Worm (Caenorhabditis elegans) whole organism, mixed stage, embryonic: ENCODE results near the gene B0273.1.

Source experiments
- M03D4.4 ChIP-seq: sonication (generic microtip); optimal IDR thresholded peaks from 2 replicates; lab custom pipeline; 2017; ENCODE audit warnings: mild to moderate bottlenecking, missing genetic modification characterization, missing compliant biosample characterization
- bed-3 ChIP-seq: fragments of 200-800 bp; sonication (Bioruptor generic); optimal IDR thresholded peaks from 3 replicates; lab custom pipeline; 2018; ENCODE audit warnings: mild to moderate bottlenecking, missing genetic modification characterization, moderate library complexity, missing compliant biosample characterization
- blmp-1 ChIP-seq: fragments of 150-350 bp; optimal IDR thresholded peaks from 2 replicates; lab custom pipeline; 2014; ENCODE audit warnings: missing biosample characterization, missing genetic modification characterization
- ceh-39 ChIP-seq: fragments of 150-350 bp; optimal IDR thresholded peaks from 2 replicates; lab custom pipeline; 2014; ENCODE audit warnings: missing biosample characterization, missing genetic modification characterization
- ces-1 ChIP-seq: fragments of 150-350 bp; optimal IDR thresholded peaks from 2 replicates; lab custom pipeline; 2014; ENCODE audit warnings: missing biosample characterization, missing genetic modification reagents, missing genetic modification characterization
- cnd-1 ChIP-seq: fragments of 200-800 bp; sonication (Bioruptor generic); optimal IDR thresholded peaks from 2 replicates; lab custom pipeline; 2018; ENCODE audit warnings: mild to moderate bottlenecking, missing genetic modification characterization, missing compliant biosample characterization
- elt-1 ChIP-seq: sonication (generic microtip); optimal IDR thresholded peaks from 2 replicates; lab custom pipeline; 2017; ENCODE audit warnings: missing genetic modification characterization, mild to moderate bottlenecking, missing compliant biosample characterization, antibody characterized with exemption, moderate library complexity, borderline replicate concordance; ENCODE audit not compliant: insufficient read depth
- elt-3 ChIP-seq: fragments of 150-350 bp; optimal IDR thresholded peaks from 2 replicates; lab custom pipeline; 2014; ENCODE audit warnings: missing biosample characterization, missing genetic modification characterization
- flh-1 ChIP-seq: fragments of 200-800 bp; sonication (Bioruptor generic); optimal IDR thresholded peaks from 2 replicates; lab custom pipeline; 2018; ENCODE audit warnings: mild to moderate bottlenecking, missing genetic modification characterization, moderate library complexity, missing compliant biosample characterization
- ham-2 ChIP-seq: fragments of 200-800 bp; sonication (Bioruptor generic); optimal IDR thresholded peaks from 2 replicates; lab custom pipeline; 2018; ENCODE audit warnings: mild to moderate bottlenecking, missing genetic modification characterization, missing compliant biosample characterization
- hlh-1 ChIP-seq: fragments of 150-350 bp; optimal IDR thresholded peaks from 2 replicates; lab custom pipeline; 2014; ENCODE audit warnings: missing biosample characterization, missing genetic modification reagents, missing genetic modification characterization
- lin-13 ChIP-seq: fragments of 150-350 bp; optimal IDR thresholded peaks from 2 replicates; lab custom pipeline; 2014; ENCODE audit warnings: missing biosample characterization, missing genetic modification characterization
- lsy-2 ChIP-seq: fragments of 150-350 bp; optimal IDR thresholded peaks from 2 replicates; lab custom pipeline; 2014; ENCODE audit warnings: missing biosample characterization, missing genetic modification characterization
- mab-5 ChIP-seq: fragments of 150-350 bp; optimal IDR thresholded peaks from 2 replicates; lab custom pipeline; 2014; ENCODE audit warnings: missing biosample characterization, missing genetic modification characterization
- mep-1 ChIP-seq: fragments of 150-350 bp; optimal IDR thresholded peaks from 2 replicates; lab custom pipeline; 2017; ENCODE audit warnings: missing biosample characterization, missing genetic modification reagents, missing genetic modification characterization, inconsistent platforms
- mls-2 ChIP-seq: sonication (generic microtip); optimal IDR thresholded peaks from 2 replicates; lab custom pipeline; 2016; ENCODE audit warnings: mild to moderate bottlenecking, missing genetic modification characterization, moderate library complexity, missing compliant biosample characterization
- nhr-2 ChIP-seq: fragments of 150-350 bp; optimal IDR thresholded peaks from 2 replicates; lab custom pipeline; 2014; ENCODE audit warnings: missing biosample characterization, missing genetic modification characterization
- nhr-237 ChIP-seq: fragments of 150-350 bp; optimal IDR thresholded peaks from 2 replicates; lab custom pipeline; 2014; ENCODE audit warnings: missing biosample characterization, missing genetic modification characterization
- nhr-28 ChIP-seq: fragments of 150-350 bp; optimal IDR thresholded peaks from 2 replicates; lab custom pipeline; 2014; ENCODE audit warnings: missing biosample characterization, missing genetic modification characterization
- pha-4 ChIP-seq: fragments of 150-350 bp; optimal IDR thresholded peaks from 2 replicates; lab custom pipeline; 2018; ENCODE audit warnings: missing biosample characterization, missing genetic modification reagents, missing genetic modification characterization
- sem-2 ChIP-seq: fragments of 200-800 bp; sonication (Bioruptor generic); optimal IDR thresholded peaks from 2 replicates; lab custom pipeline; 2018; ENCODE audit warnings: mild to moderate bottlenecking, missing genetic modification characterization, missing compliant biosample characterization
- sptf-1 ChIP-seq: sonication (generic microtip); optimal IDR thresholded peaks from 2 replicates; lab custom pipeline; 2017; ENCODE audit warnings: mild to moderate bottlenecking, missing genetic modification characterization, moderate library complexity, missing compliant biosample characterization
- tbx-8 ChIP-seq: fragments of 200-800 bp; sonication (Bioruptor generic); optimal IDR thresholded peaks from 2 replicates; lab custom pipeline; 2018; ENCODE audit warnings: mild to moderate bottlenecking, missing genetic modification characterization, moderate library complexity, missing compliant biosample characterization
- unc-120 ChIP-seq: sonication (generic microtip); optimal IDR thresholded peaks from 2 replicates; lab custom pipeline; 2017; ENCODE audit warnings: missing genetic modification characterization, missing compliant biosample characterization; ENCODE audit not compliant: poor library complexity, severe bottlenecking
- unc-39 ChIP-seq: fragments of 150-350 bp; optimal IDR thresholded peaks from 2 replicates; lab custom pipeline; 2014; ENCODE audit warnings: missing biosample characterization, missing genetic modification characterization
- unc-62 ChIP-seq: fragments of 150-350 bp; optimal IDR thresholded peaks from 2 replicates; lab custom pipeline; 2014; ENCODE audit warnings: missing biosample characterization, missing genetic modification reagents, missing genetic modification characterization
- zip-8 ChIP-seq: fragments of 150-350 bp; optimal IDR thresholded peaks from 2 replicates; lab custom pipeline; 2014; ENCODE audit warnings: missing biosample characterization, missing genetic modification characterization
- ztf-11 ChIP-seq: fragments of 150-350 bp; optimal IDR thresholded peaks from 2 replicates; lab custom pipeline; 2014; ENCODE audit warnings: missing biosample characterization, missing genetic modification characterization

Gene B0273.1

DNA sequence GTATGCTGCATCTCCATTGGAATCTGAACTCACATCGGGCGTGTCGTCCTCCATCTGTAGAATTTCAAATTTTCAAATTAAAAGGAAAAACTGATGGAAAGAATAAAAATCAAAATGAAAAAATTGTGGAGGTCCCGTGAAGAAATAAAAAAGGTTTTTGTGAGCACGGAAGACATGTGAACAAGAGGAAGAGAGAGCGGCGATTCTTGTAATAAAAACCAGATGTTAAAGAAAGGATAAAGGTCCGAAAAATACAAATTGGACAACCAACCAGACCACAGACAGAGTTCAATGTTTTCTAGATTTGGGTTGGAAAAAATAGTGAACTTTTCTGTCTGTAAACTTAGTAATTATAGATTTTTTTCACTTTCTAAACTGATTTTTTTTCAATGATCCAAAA, 34.5 kb downstream of the B0273.1 start, which contains the start of gene unc-5:
TSS of gene unc-5 (minus strand) at position 54 of the 400 bp plus-strand sequence.
- TF ChIP-seq pha-4 (tag; lab: Kevin White, UChicago) (no peak), cnd-1 (tag; lab: Kevin White, UChicago) (no peak), nhr-2 (tag; lab: Kevin White, UChicago) (no peak), mep-1 (tag; lab: Kevin White, UChicago) (no peak), nhr-237 (no peak)

DNA sequence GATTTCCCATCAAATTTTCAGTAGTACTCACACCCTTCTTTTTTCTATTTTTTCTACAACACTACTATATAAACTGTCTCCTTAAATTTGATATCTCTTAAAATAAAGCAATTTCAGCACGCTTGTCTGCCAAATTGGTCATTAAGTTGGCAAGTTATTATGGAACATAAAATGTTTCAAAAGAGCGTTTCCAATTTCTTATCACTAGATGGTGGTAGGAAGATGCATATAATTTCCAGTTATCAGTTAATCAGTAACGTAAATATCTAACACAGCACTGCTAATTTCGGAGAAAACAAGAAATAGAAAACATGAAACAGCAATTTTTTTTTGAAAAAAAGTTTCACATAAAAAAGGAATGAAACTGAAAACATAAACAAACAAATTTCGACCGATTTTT, 37.2 kb downstream of the B0273.1 start:
- TF ChIP-seq ces-1 (GFP tag; lab: Kevin White, UChicago) (peak; percentile 4), ztf-11 (no peak), elt-1 (tag; lab: Kevin White, UChicago) (no peak), blmp-1 (tag; lab: Kevin White, UChicago) (no peak)

DNA sequence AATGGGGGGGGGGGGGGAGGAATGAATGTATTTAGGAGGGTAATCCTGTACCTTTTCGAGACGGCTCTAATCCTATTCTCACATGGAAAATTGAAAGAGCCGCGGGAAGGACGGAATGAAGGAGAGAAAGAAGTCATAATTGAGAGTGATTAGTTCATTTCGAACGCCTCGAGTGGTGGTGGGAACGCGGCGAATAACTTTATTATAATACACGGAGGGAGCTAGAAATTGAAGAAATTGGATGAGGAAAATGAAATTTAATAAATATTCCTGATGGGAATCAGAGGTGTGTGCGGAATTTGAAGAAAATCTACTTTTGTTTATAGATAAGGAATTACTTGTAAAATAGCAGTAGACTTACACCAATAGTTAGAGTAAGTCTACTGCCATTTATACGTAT, 39.8 kb downstream of the B0273.1 start:
- TF ChIP-seq nhr-2 (tag; lab: Kevin White, UChicago) (no peak), ces-1 (GFP tag; lab: Kevin White, UChicago) (peak; percentile 93)
- TF ChIP-seq, all 35 proteins: peak for 1

DNA sequence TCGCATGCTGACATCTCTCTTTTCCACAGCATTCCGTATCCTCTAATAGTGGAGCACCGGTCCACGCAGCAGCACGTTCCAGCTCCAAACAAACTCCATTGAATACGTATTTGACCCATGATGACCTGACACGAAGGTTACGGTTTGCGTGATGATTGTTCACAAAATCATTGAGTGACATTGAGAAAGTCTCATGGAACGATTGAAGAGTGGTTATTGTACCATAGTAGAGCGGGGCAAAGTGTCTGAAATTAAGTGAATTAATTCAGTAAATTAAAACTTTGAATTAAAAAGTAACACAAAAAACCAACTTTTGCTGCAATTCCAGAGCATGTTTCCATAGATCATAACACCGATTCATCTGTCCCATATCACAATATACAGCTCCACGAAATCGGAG, 40.8 kb downstream of the B0273.1 start:
- TF ChIP-seq M03D4.4 (tag; lab: Kevin White, UChicago) (no peak), unc-62 (GFP tag; lab: Kevin White, UChicago) (no peak), sptf-1 (tag; lab: Kevin White, UChicago) (no peak), zip-8 (no peak), ham-2 (GFP tag; lab: Kevin White, UChicago) (no peak), mab-5 (no peak), mls-2 (tag; lab: Kevin White, UChicago) (no peak), tbx-8 (no peak), nhr-237 (no peak), bed-3 (GFP tag; lab: Kevin White, UChicago) (no peak), sem-2 (no peak), elt-1 (tag; lab: Kevin White, UChicago) (no peak), elt-3 (tag; lab: Kevin White, UChicago) (no peak), lin-13 (tag; lab: Kevin White, UChicago) (no peak)
- TF ChIP-seq, all 35 proteins: peak for 0

DNA sequence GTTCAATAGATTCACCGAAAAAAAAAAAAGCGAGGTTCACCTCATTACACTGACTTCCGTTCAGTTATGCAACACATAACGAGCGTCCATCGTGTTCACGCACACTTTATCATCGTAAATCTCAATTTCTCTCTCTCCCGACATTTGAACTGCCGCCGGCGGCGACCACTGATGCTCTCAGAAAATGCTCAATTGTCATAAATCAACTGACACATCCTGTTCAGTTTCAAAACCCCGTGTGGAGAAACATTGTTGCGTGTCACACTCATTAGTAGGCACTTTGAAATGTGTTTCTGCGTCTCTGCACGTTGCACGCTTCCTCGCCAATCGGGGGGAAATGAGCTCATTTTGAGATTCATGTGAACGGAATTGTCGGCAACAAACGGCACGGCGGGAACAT, 42.0 kb downstream of the B0273.1 start:
- TF ChIP-seq ceh-39 (tag; lab: Kevin White, UChicago) (no peak), bed-3 (GFP tag; lab: Kevin White, UChicago) (no peak), mls-2 (tag; lab: Kevin White, UChicago) (peak; percentile 44), nhr-28 (no peak), flh-1 (GFP tag; lab: Kevin White, UChicago) (no peak), zip-8 (no peak), hlh-1 (tag; lab: Kevin White, UChicago) (peak; percentile 11), mab-5 (peak; percentile 78), cnd-1 (tag; lab: Kevin White, UChicago) (no peak), mep-1 (tag; lab: Kevin White, UChicago) (no peak), unc-39 (tag; lab: Kevin White, UChicago) (no peak), ztf-11 (no peak), lsy-2 (tag; lab: Kevin White, UChicago) (no peak), unc-62 (GFP tag; lab: Kevin White, UChicago) (peak; percentile 95), blmp-1 (tag; lab: Kevin White, UChicago) (no peak), ces-1 (GFP tag; lab: Kevin White, UChicago) (peak; percentile 47), unc-120 (tag; lab: Kevin White, UChicago) (peak; percentile 24), nhr-2 (tag; lab: Kevin White, UChicago) (no peak), elt-3 (tag; lab: Kevin White, UChicago) (no peak), lin-13 (tag; lab: Kevin White, UChicago) (no peak), nhr-237 (no peak)

DNA sequence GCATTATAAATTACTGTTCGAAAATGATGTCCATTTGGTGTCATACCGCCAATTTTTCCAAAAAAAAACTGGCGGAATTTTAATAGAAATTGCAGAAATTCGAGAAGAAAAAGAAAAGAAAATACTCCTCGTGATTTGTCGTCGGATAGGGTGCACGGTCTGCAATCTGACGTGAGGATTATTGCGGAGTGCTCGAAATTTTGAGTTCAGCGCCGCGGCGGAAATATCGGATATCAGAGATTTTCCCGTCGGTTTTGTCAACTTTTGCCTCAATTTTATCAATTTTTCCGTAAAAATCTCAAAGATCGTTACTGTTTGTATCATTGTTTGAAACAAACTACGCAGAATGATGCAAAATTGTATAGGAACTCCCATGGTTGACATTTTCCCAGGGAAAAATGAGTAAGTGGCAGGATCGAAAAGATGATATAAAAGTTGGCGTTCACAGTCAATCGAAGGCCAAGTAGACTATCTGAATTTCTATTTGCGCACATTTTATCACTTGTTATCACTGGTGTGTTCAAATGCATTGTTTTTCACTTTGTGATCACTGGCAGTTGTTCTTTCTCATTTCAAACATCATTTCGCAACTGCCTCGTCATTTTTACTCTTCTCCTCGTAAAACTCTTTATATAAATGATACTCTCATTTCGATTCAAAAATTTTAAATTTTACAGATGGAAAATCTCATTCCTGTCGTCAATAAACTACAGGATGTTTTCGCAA, 44.2 kb downstream of the B0273.1 start, which contains the start of the genes fem-1 and drp-1:
TSS of gene fem-1 (minus strand) at position 150 of the 726 bp plus-strand sequence.
TSS of gene drp-1 (plus strand) at position 676 of the 726 bp plus-strand sequence.
- TF ChIP-seq nhr-28 (no peak), ztf-11 (no peak), lin-13 (tag; lab: Kevin White, UChicago) (peak; percentile 11), pha-4 (tag; lab: Kevin White, UChicago) (peak; percentile 16), sptf-1 (tag; lab: Kevin White, UChicago) (peak; percentile 17), mls-2 (tag; lab: Kevin White, UChicago) (peak; percentile 23)
